Worm (Caenorhabditis elegans) whole organism, late embryonic: Measurements from ENCODE around the gene ttr-34.

Experiments
- C38D4.7 ChIP-seq: fragments of 200-800 bp; sonication (Bioruptor generic); optimal IDR thresholded peaks from 2 replicates; lab custom pipeline; 2018; ENCODE audit warnings: mild to moderate bottlenecking, missing genetic modification characterization, moderate library complexity, missing compliant biosample characterization
- F13H6.1 ChIP-seq: sonication (generic microtip); optimal IDR thresholded peaks from 2 replicates; lab custom pipeline; 2016; ENCODE audit warnings: missing genetic modification characterization, missing compliant biosample characterization
- K02D7.2 ChIP-seq: sonication (generic microtip); optimal IDR thresholded peaks from 2 replicates; lab custom pipeline; 2017; ENCODE audit warnings: mild to moderate bottlenecking, missing genetic modification characterization, missing compliant biosample characterization
- Y22D7AL.16 ChIP-seq: sonication (generic microtip); optimal IDR thresholded peaks from 2 replicates; lab custom pipeline; 2016; ENCODE audit warnings: missing genetic modification characterization, missing compliant biosample characterization
- ceh-14 ChIP-seq: sonication (generic microtip); optimal IDR thresholded peaks from 2 replicates; lab custom pipeline; 2016; ENCODE audit warnings: missing genotype, missing genetic modification characterization, missing compliant biosample characterization
- ceh-19 ChIP-seq: fragments of 200-800 bp; sonication (Bioruptor generic); optimal IDR thresholded peaks from 2 replicates; lab custom pipeline; 2018; ENCODE audit warnings: mild to moderate bottlenecking, missing genetic modification characterization, missing compliant biosample characterization
- ceh-24 ChIP-seq: sonication (generic microtip); optimal IDR thresholded peaks from 2 replicates; lab custom pipeline; 2016; ENCODE audit warnings: mild to moderate bottlenecking, missing genetic modification characterization, missing compliant biosample characterization
- ceh-34 ChIP-seq: sonication (generic microtip); optimal IDR thresholded peaks from 2 replicates; lab custom pipeline; 2016; ENCODE audit warnings: mild to moderate bottlenecking, missing genetic modification characterization, missing compliant biosample characterization
- ceh-45 ChIP-seq: fragments of 200-800 bp; sonication (Bioruptor generic); IDR thresholded peaks from 2 replicates; pipeline ENCODE4 v1.3.6; 2022; ENCODE audit warnings: missing genetic modification reagents, missing genetic modification characterization, missing compliant biosample characterization
- ceh-48 ChIP-seq: sonication (generic microtip); optimal IDR thresholded peaks from 2 replicates; lab custom pipeline; 2016; ENCODE audit warnings: missing genetic modification characterization, inconsistent platforms, missing compliant biosample characterization
- ceh-9 ChIP-seq: sonication (generic microtip); optimal IDR thresholded peaks from 2 replicates; lab custom pipeline; 2016; ENCODE audit warnings: mild to moderate bottlenecking, missing genetic modification characterization, inconsistent platforms, missing compliant biosample characterization
- che-1 ChIP-seq: sonication (generic microtip); optimal IDR thresholded peaks from 2 replicates; lab custom pipeline; 2016; ENCODE audit warnings: mild to moderate bottlenecking, missing genetic modification characterization, missing compliant biosample characterization
- dmd-4 ChIP-seq: sonication (generic microtip); optimal IDR thresholded peaks from 2 replicates; lab custom pipeline; 2016; ENCODE audit warnings: borderline replicate concordance, missing genetic modification characterization, missing compliant biosample characterization
- dve-1 ChIP-seq: sonication (generic microtip); optimal IDR thresholded peaks from 2 replicates; lab custom pipeline; 2017; ENCODE audit warnings: antibody characterized with exemption, mild to moderate bottlenecking, missing genetic modification characterization, missing compliant biosample characterization
- elt-2 ChIP-seq: sonication (generic microtip); optimal IDR thresholded peaks from 2 replicates; lab custom pipeline; 2016; ENCODE audit warnings: missing genetic modification reagents, missing genetic modification characterization, missing compliant biosample characterization
- elt-4 ChIP-seq: sonication (generic microtip); optimal IDR thresholded peaks from 2 replicates; lab custom pipeline; 2016; ENCODE audit warnings: missing genetic modification characterization, missing compliant biosample characterization
- eyg-1 ChIP-seq: sonication (generic microtip); optimal IDR thresholded peaks from 2 replicates; lab custom pipeline; 2016; ENCODE audit warnings: missing genotype, missing genetic modification characterization, missing compliant biosample characterization
- hlh-30 ChIP-seq: sonication (generic microtip); optimal IDR thresholded peaks from 2 replicates; lab custom pipeline; 2017; ENCODE audit warnings: antibody characterized with exemption, missing genetic modification characterization, missing compliant biosample characterization; ENCODE audit not compliant: insufficient read depth
- hlh-6 ChIP-seq: sonication (generic microtip); optimal IDR thresholded peaks from 2 replicates; lab custom pipeline; 2016; ENCODE audit warnings: missing genotype, missing genetic modification characterization, missing compliant biosample characterization
- lim-6 ChIP-seq: sonication (generic microtip); optimal IDR thresholded peaks from 2 replicates; lab custom pipeline; 2016; ENCODE audit warnings: missing genetic modification characterization, missing compliant biosample characterization
- mec-3 ChIP-seq: sonication (generic microtip); optimal IDR thresholded peaks from 2 replicates; lab custom pipeline; 2016; ENCODE audit warnings: borderline replicate concordance, missing genetic modification characterization, missing compliant biosample characterization
- nhr-11 ChIP-seq: fragments of 150-350 bp; optimal IDR thresholded peaks from 2 replicates; lab custom pipeline; 2014; ENCODE audit warnings: missing biosample characterization, missing genetic modification characterization
- odd-2 ChIP-seq: sonication (generic microtip); optimal IDR thresholded peaks from 2 replicates; lab custom pipeline; 2017; ENCODE audit warnings: antibody characterized with exemption, mild to moderate bottlenecking, missing genetic modification characterization, missing compliant biosample characterization
- pag-3 ChIP-seq: sonication (generic microtip); optimal IDR thresholded peaks from 2 replicates; lab custom pipeline; 2016; ENCODE audit warnings: missing compliant biosample characterization, missing genetic modification characterization, borderline replicate concordance
- pax-1 ChIP-seq: fragments of 150-350 bp; optimal IDR thresholded peaks from 2 replicates; lab custom pipeline; 2014; ENCODE audit warnings: missing biosample characterization, missing genetic modification characterization
- pha-2 ChIP-seq: sonication (generic microtip); optimal IDR thresholded peaks from 2 replicates; lab custom pipeline; 2017; ENCODE audit warnings: mild to moderate bottlenecking, missing genetic modification characterization, missing compliant biosample characterization
- pros-1 ChIP-seq: fragments of 150-350 bp; optimal IDR thresholded peaks from 2 replicates; lab custom pipeline; 2014; ENCODE audit warnings: missing biosample characterization, missing genetic modification reagents, missing genetic modification characterization
- rnt-1 ChIP-seq: sonication (generic microtip); optimal IDR thresholded peaks from 2 replicates; lab custom pipeline; 2016; ENCODE audit warnings: missing genetic modification characterization, missing compliant biosample characterization
- sox-2 ChIP-seq: fragments of 200-800 bp; sonication (Bioruptor generic); IDR thresholded peaks from 2 replicates; pipeline ENCODE4 v1.3.6; 2022; ENCODE audit warnings: missing genetic modification reagents, missing genetic modification characterization, missing compliant biosample characterization
- syd-9 ChIP-seq: sonication (generic microtip); optimal IDR thresholded peaks from 2 replicates; lab custom pipeline; 2016; ENCODE audit warnings: mild to moderate bottlenecking, missing genetic modification characterization, moderate library complexity, missing compliant biosample characterization
- tbx-2 ChIP-seq: sonication (generic microtip); optimal IDR thresholded peaks from 2 replicates; lab custom pipeline; 2016; ENCODE audit warnings: missing genetic modification characterization, missing compliant biosample characterization
- ttx-3 ChIP-seq: sonication (generic microtip); optimal IDR thresholded peaks from 2 replicates; lab custom pipeline; 2016; ENCODE audit warnings: missing genetic modification reagents, missing genetic modification characterization, missing compliant biosample characterization
- unc-3 ChIP-seq, 2 experiments: fragments of 200-800 bp in 1 of 2; sonication (Bioruptor generic) in 1 of 2; sonication (generic microtip) in 1 of 2; conservative IDR thresholded peaks in 1 of 2; optimal IDR thresholded peaks in 1 of 2; 2 replicates each; pipeline versions ENCODE4 v1.3.6 to Lab custom; 2016 to 2022; ENCODE audit warnings: missing compliant biosample characterization in 2 of 2, missing genetic modification characterization in 2 of 2, missing genetic modification reagents in 1 of 2
- unc-55 ChIP-seq: sonication (generic microtip); optimal IDR thresholded peaks from 2 replicates; lab custom pipeline; 2017; ENCODE audit warnings: missing biosample characterization, missing genetic modification reagents, missing genetic modification characterization
- ztf-16 ChIP-seq: sonication (generic microtip); optimal IDR thresholded peaks from 2 replicates; lab custom pipeline; 2017; ENCODE audit warnings: missing genetic modification characterization, missing compliant biosample characterization

The ttr-34 gene

ce11 chrX:13154514-13154913 lies 14.9 kb downstream of the ttr-34 start:
- TF ChIP-seq pag-3 (tag; lab: Kevin White, UChicago), result no peak
- TF ChIP-seq, all 69 proteins: peak for 0

- TF ChIP-seq ceh-19 (GFP tag; lab: Kevin White, UChicago), result no peak
- no peak for TF ChIP-seq odd-2 (tag; lab: Kevin White, UChicago)
- TF ChIP-seq ceh-45, result no peak
- no peak for TF ChIP-seq dve-1 (tag; lab: Kevin White, UChicago)
- no peak for TF ChIP-seq elt-4 (tag; lab: Kevin White, UChicago)
- no peak for TF ChIP-seq ttx-3 (tag; lab: Kevin White, UChicago)
- TF ChIP-seq nhr-11 (tag; lab: Kevin White, UChicago), result no peak
- TF ChIP-seq pros-1 (tag; lab: Kevin White, UChicago), result peak; percentile 29
- no peak for TF ChIP-seq C38D4.7
These were observed 16.1 kb downstream of the ttr-34 start for ce11 chrX:13155730-13156129.

DNA sequence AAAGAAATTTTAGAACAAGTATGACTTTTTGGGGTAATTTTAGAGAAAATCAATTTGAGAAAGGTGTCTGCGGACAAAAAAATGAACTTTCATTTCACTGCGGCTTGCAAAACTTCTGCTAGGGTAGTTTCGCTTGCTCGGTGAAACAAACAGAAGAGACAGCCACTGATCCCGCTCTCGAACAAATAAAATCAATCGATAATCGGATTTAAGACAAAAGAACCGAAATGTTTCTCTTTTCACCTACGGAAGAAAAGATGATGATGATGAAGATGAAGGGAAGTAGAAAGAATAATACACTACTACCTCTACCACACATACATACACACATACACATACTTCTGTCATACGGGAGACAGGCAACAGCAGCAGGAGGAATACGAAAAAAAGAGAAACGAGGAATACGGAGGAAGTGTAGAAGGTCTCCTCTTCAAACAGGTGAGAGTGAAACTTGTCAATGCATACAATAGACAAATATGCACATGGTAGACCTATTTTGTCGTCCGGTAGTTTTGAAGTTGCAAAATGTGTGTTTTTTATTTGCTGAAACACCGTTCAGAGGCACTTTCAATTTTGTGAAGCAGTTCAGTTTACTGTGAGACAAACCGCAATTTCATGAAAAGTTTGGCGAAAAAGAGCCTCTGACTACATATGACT lies 17.6 kb downstream of the ttr-34 start:
- TF ChIP-seq ztf-16 (tag; lab: Kevin White, UChicago), result no peak
- no peak for TF ChIP-seq lim-6 (tag; lab: Kevin White, UChicago)
- no peak for TF ChIP-seq pax-1 (tag; lab: Kevin White, UChicago)
- TF ChIP-seq pha-2 (tag; lab: Kevin White, UChicago), result no peak
- TF ChIP-seq unc-55 (GFP tag; lab: Kevin White, UChicago), result no peak
- TF ChIP-seq sox-2, result no peak
- TF ChIP-seq ceh-24 (tag; lab: Kevin White, UChicago), result no peak
- no peak for TF ChIP-seq hlh-6 (tag; lab: Kevin White, UChicago)
- no peak for TF ChIP-seq ceh-45
- no peak for TF ChIP-seq rnt-1
- TF ChIP-seq che-1 (tag; lab: Kevin White, UChicago), result no peak
- TF ChIP-seq eyg-1, result no peak
- TF ChIP-seq F13H6.1 (tag; lab: Kevin White, UChicago), result no peak
- no peak for TF ChIP-seq hlh-30 (tag; lab: Kevin White, UChicago)
- no peak for TF ChIP-seq dmd-4 (tag; lab: Kevin White, UChicago)
- TF ChIP-seq unc-3 (GFP tag; conservative IDR thresholded peaks at IDR 0.05; lab: Robert Waterston, UW), result no peak
- TF ChIP-seq unc-3 (tag; optimal IDR thresholded peaks at IDR 0.05; lab: Kevin White, UChicago), result no peak

DNA sequence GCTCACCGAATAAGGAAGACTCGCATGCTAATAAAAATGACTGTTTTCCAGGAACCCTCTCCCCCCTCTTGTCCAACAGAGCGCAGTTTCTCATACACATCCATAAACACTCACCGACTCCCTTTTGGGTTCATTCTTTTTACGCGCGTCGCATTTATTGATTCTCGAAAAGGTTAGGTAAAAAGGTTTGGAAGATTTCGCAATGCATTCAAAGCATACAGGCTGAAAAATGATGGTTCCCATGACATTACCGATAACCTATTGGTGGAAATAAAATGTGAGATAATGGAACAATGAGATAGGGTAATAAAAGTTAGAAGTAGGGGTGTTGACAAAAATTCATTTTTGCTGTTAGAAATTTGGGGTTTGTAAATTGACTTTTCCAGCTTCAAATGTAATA lies 18.9 kb downstream of the ttr-34 start:
- TF ChIP-seq unc-55 (GFP tag; lab: Kevin White, UChicago), result no peak
- no peak for TF ChIP-seq mec-3
- TF ChIP-seq syd-9 (tag; lab: Kevin White, UChicago), result no peak
- peak; percentile 13 for TF ChIP-seq ceh-48 (tag; lab: Kevin White, UChicago)
- TF ChIP-seq elt-2 (tag; lab: Kevin White, UChicago), result no peak

ce11 chrX:13159005-13159404 lies 19.4 kb downstream of the ttr-34 start:
- TF ChIP-seq rnt-1, result no peak
- peak; percentile 7 for TF ChIP-seq tbx-2
- no peak for TF ChIP-seq syd-9 (tag; lab: Kevin White, UChicago)
- TF ChIP-seq K02D7.2 (tag; lab: Kevin White, UChicago), result no peak
- no peak for TF ChIP-seq lim-6 (tag; lab: Kevin White, UChicago)
- TF ChIP-seq odd-2 (tag; lab: Kevin White, UChicago), result no peak
- peak; percentile 85 for TF ChIP-seq elt-2 (tag; lab: Kevin White, UChicago)
- TF ChIP-seq Y22D7AL.16 (tag; lab: Kevin White, UChicago), result no peak
- TF ChIP-seq ceh-34 (tag; lab: Kevin White, UChicago), result peak; percentile 10
- TF ChIP-seq ceh-9 (tag; lab: Kevin White, UChicago), result no peak
- no peak for TF ChIP-seq ceh-14 (tag; lab: Kevin White, UChicago)
